Fruit fly (Drosophila melanogaster): ENCODE measurements around the gene CG32109.
A peak's percentile ranks its signal among the peaks of the same experiment; 100 is the strongest.

The CG32109 gene

DNA sequence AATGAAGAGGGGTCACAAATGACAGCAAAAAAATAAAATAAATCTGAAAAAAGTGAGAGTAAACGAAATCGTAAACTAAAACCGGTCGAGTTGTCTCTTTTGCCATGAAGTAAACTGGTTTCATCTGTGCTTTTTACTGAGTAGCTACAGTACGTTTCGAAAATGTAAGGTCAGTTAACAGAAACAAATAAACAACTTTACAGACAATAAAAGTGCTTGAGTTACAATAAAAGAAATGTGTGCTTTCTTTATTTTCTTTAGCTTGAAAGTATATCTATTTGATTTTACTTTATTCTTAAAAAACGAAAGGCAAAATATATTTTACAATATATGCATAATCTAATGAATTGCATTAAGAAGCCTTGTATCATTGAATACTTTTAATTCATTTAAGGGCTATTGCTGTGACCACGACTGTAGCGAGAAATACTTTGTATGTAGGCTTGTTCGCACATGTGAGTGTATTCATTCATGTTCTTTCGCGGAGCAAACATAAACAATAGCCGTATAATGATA is 47.8 kb downstream of the CG32109 start (continued):
- TF ChIP-seq bsh (GFP tag; optimal IDR thresholded peaks at IDR 0.05) (peak; percentile 58 to 69), salm (tag; optimal IDR thresholded peaks at IDR 0.05) (peak; percentile 47), Vsx1 (GFP tag; optimal IDR thresholded peaks at IDR 0.05) (no peak), CG13424 (tag; optimal IDR thresholded peaks at IDR 0.05) (peak; percentile 78), Doc2 (GFP tag; IDR thresholded peaks at IDR 0.05) (no peak), Meics (GFP tag; optimal IDR thresholded peaks at IDR 0.05) (peak; percentile 79), gt (GFP tag; IDR thresholded peaks at IDR 0.05) (no peak), sd (tag; optimal IDR thresholded peaks at IDR 0.05) (peak; percentile 56), CG30020 (tag; optimal IDR thresholded peaks at IDR 0.05) (no peak), CG11696 (GFP tag; IDR thresholded peaks at IDR 0.05) (peak; percentile 78), sr (GFP tag; IDR thresholded peaks at IDR 0.05) (no peak), fd3F (GFP tag; optimal IDR thresholded peaks at IDR 0.05) (peak; percentile 39), CG18011 (GFP tag; optimal IDR thresholded peaks at IDR 0.05) (no peak), nerfin-1 (tag; optimal IDR thresholded peaks at IDR 0.05) (peak; percentile 54), HLHmδ (GFP tag; optimal IDR thresholded peaks at IDR 0.05) (no peak), CG3995 (GFP tag; optimal IDR thresholded peaks at IDR 0.05) (peak; percentile 20), CG1792 (GFP tag; optimal IDR thresholded peaks at IDR 0.05) (no peak), ham (GFP tag; IDR thresholded peaks at IDR 0.05) (no peak), CG12744 (GFP tag; optimal IDR thresholded peaks at IDR 0.05) (no peak), CG11093 (GFP tag; IDR thresholded peaks at IDR 0.05) (no peak), CG11504 (tag; optimal IDR thresholded peaks at IDR 0.05) (peak; percentile 79), MESR4 (GFP tag; optimal IDR thresholded peaks at IDR 0.05) (no peak), cato (GFP tag; optimal IDR thresholded peaks at IDR 0.05; ENCODE audit: borderline replicate concordance) (no peak), fd96Cb (tag; optimal IDR thresholded peaks at IDR 0.05) (peak; percentile 45), HLH4C (GFP tag; IDR thresholded peaks at IDR 0.05; ENCODE audit: partially characterized antibody) (no peak), lmd (GFP tag; IDR thresholded peaks at IDR 0.05) (peak; percentile 64; the same call in 1 of the 2 replicates), onecut (GFP tag; IDR thresholded peaks at IDR 0.05) (no peak), CG7745 (tag; optimal IDR thresholded peaks at IDR 0.05) (no peak), CG14050 (GFP tag; IDR thresholded peaks at IDR 0.05) (0 out of 3 replicates have a peak, but pooled peaks have one; percentile 9), CG4854 (GFP tag; optimal IDR thresholded peaks at IDR 0.05) (peak; percentile 23), bcd (GFP tag; optimal IDR thresholded peaks at IDR 0.05) (peak; percentile 44), Med (GFP tag) (peak; percentile 70), MBD-R2 (GFP tag; IDR thresholded peaks at IDR 0.05) (no peak), CG3407 (GFP tag; optimal IDR thresholded peaks at IDR 0.05) (peak; percentile 31), zfh2 (GFP tag; optimal IDR thresholded peaks at IDR 0.05) (peak; percentile 17), Xbp1 (GFP tag; optimal IDR thresholded peaks at IDR 0.05) (peak; percentile 17), CG34422 (GFP tag; IDR thresholded peaks at IDR 0.05) (no peak; the same call in 2 of the 3 replicates), Scr (GFP tag; IDR thresholded peaks at IDR 0.05; ENCODE audit: partially characterized antibody) (no peak), CG10979 (tag; optimal IDR thresholded peaks at IDR 0.05) (peak; percentile 69), CG10274 (GFP tag; optimal IDR thresholded peaks at IDR 0.05) (peak; percentile 1), CG8359 (GFP tag; optimal IDR thresholded peaks at IDR 0.05; ENCODE audit: borderline replicate concordance) (no peak), grau (tag; optimal IDR thresholded peaks at IDR 0.05) (peak; percentile 82), caup (GFP tag; optimal IDR thresholded peaks at IDR 0.05; ENCODE audit: severe bottlenecking) (peak; percentile 44), CG3281 (GFP tag; optimal IDR thresholded peaks at IDR 0.05) (peak; percentile 72), row (GFP tag; IDR thresholded peaks at IDR 0.05) (peak; percentile 74), CG7372 (GFP tag; IDR thresholded peaks at IDR 0.05) (0 out of 2 replicates have a peak, but pooled peaks have one; percentile 40), CG31441 (GFP tag; IDR thresholded peaks at IDR 0.05) (peak; percentile 56; the same call in 1 of the 2 replicates), CG1233 (GFP tag; optimal IDR thresholded peaks at IDR 0.05) (peak; percentile 55), CG10267 (tag; optimal IDR thresholded peaks at IDR 0.05) (peak; percentile 65)
